Worm (Caenorhabditis elegans): ENCODE results near the gene pals-28.

The pals-28 gene

ce11 chrIII:4349799-4350198 lies 34.8 kb upstream of the pals-28 start, which contains the start of gene B0285.6:
B0285.6 (plus strand) TSS chrIII:4350099.
- no peak for TF ChIP-seq T26A8.4 (GFP tag; IDR thresholded peaks at IDR 0.05)
- no peak for TF ChIP-seq zag-1 (tag; optimal IDR thresholded peaks at IDR 0.05)
- TF ChIP-seq nhr-77 (tag; optimal IDR thresholded peaks at IDR 0.05): no peak
- no peak for TF ChIP-seq ceh-82 (tag; optimal IDR thresholded peaks at IDR 0.05)
- TF ChIP-seq R02D3.7 (tag; optimal IDR thresholded peaks at IDR 0.05): no peak
- no peak for TF ChIP-seq ama-1 (optimal IDR thresholded peaks at IDR 0.05)
- no peak for TF ChIP-seq F49E8.2 (tag; optimal IDR thresholded peaks at IDR 0.05; ENCODE audit: borderline replicate concordance)
- no peak for TF ChIP-seq snpc-4 (tag; optimal IDR thresholded peaks at IDR 0.05)
- TF ChIP-seq ctbp-1 (GFP tag; IDR thresholded peaks at IDR 0.05): no peak
- no peak for TF ChIP-seq F26F4.8 (GFP tag; conservative IDR thresholded peaks at IDR 0.05)

- TF ChIP-seq egl-43 (GFP tag; IDR thresholded peaks at IDR 0.05): no peak
- TF ChIP-seq set-16 (GFP tag; IDR thresholded peaks at IDR 0.05): peak; percentile 65
These were observed 28.2 kb upstream of the pals-28 start, which contains the start of gene mnp-1 for ce11 chrIII:4356384-4356783. mnp-1 (plus strand) TSS chrIII:4356594.

ce11 chrIII:4357438-4357837 lies 27.1 kb upstream of the pals-28 start:
- no peak for TF ChIP-seq hif-1 (tag; optimal IDR thresholded peaks at IDR 0.05)
- TF ChIP-seq mxl-3 (GFP tag; optimal IDR thresholded peaks at IDR 0.05): peak; percentile 14
- no peak for TF ChIP-seq ZK337.2 (GFP tag; IDR thresholded peaks at IDR 0.05)
- no peak for TF ChIP-seq nhr-77 (tag; optimal IDR thresholded peaks at IDR 0.05)
- no peak for TF ChIP-seq unc-39 (tag; optimal IDR thresholded peaks at IDR 0.05)
- TF ChIP-seq php-3 (GFP tag; IDR thresholded peaks at IDR 0.05): no peak
- TF ChIP-seq pqm-1 (tag; optimal IDR thresholded peaks at IDR 0.05): peak; percentile 72
- TF ChIP-seq hlh-30 (tag; optimal IDR thresholded peaks at IDR 0.05; ENCODE audit: insufficient read depth): no peak
- no peak for TF ChIP-seq lir-3 (tag; optimal IDR thresholded peaks at IDR 0.05)
- TF ChIP-seq F49E8.2 (tag; optimal IDR thresholded peaks at IDR 0.05; ENCODE audit: borderline replicate concordance): no peak

ce11 chrIII:4358345-4358744 lies 26.2 kb upstream of the pals-28 start:
- TF ChIP-seq lsy-2 (tag; optimal IDR thresholded peaks at IDR 0.05) (no peak), aha-1 (tag) (no peak)

ce11 chrIII:4359208-4359607 lies 25.4 kb upstream of the pals-28 start:
- TF ChIP-seq tra-1 (GFP tag; IDR thresholded peaks at IDR 0.05): no peak
- TF ChIP-seq attf-4 (tag; optimal IDR thresholded peaks at IDR 0.05): no peak
- TF ChIP-seq zip-11 (GFP tag; IDR thresholded peaks at IDR 0.05): no peak
- no peak for TF ChIP-seq D1046.2 (GFP tag; IDR thresholded peaks at IDR 0.05)
- TF ChIP-seq set-16 (GFP tag; IDR thresholded peaks at IDR 0.05): no peak
- TF ChIP-seq unc-62 (GFP tag; optimal IDR thresholded peaks at IDR 0.05 in 1 of 2): peak in 1 of 2 experiments; percentile 42
- no peak for TF ChIP-seq unc-62 (tag; optimal IDR thresholded peaks at IDR 0.05)
- no peak for TF ChIP-seq lin-15B (tag; optimal IDR thresholded peaks at IDR 0.05)
- peak; percentile 70 for TF ChIP-seq aha-1 (tag)
- no peak for TF ChIP-seq Y48G9A.11 (GFP tag; IDR thresholded peaks at IDR 0.05)
- no peak for TF ChIP-seq pqm-1 (tag; optimal IDR thresholded peaks at IDR 0.05)
- no peak for TF ChIP-seq hlh-11 (tag; optimal IDR thresholded peaks at IDR 0.05)
- no peak for TF ChIP-seq ama-1 (optimal IDR thresholded peaks at IDR 0.05)
- no peak for TF ChIP-seq egl-27 (tag; optimal IDR thresholded peaks at IDR 0.05)
- TF ChIP-seq hlh-30 (tag; optimal IDR thresholded peaks at IDR 0.05; ENCODE audit: insufficient read depth): no peak
- no peak for TF ChIP-seq F26F4.8 (GFP tag; conservative IDR thresholded peaks at IDR 0.05)
- TF ChIP-seq ceh-28 (tag; optimal IDR thresholded peaks at IDR 0.05): no peak
- no peak for TF ChIP-seq F44E2.7 (GFP tag; IDR thresholded peaks at IDR 0.05)

Measured in whole organism, L4 larva.